Fruit fly (Drosophila melanogaster) whole organism, embryonic: ENCODE measurements around the gene CAH3.

ENCODE experiments used
- Awh ChIP-seq: fragments of 200-800 bp; sonication (Bioruptor generic); IDR thresholded peaks from 2 replicates; pipeline ENCODE4, ENCODE4 v1.3.6; 2022; ENCODE audit warnings: missing biosample characterization, missing genetic modification characterization
- CG10147 ChIP-seq: fragments of 200-800 bp; sonication (Bioruptor generic); optimal IDR thresholded peaks from 2 replicates; lab custom pipeline; 2019; ENCODE audit warnings: missing biosample characterization, mild to moderate bottlenecking, missing genetic modification characterization, moderate library complexity
- CG1024 ChIP-seq: fragments of 200-800 bp; sonication (Bioruptor generic); IDR thresholded peaks from 2 replicates; pipeline ENCODE4 v1.3.6; 2022; ENCODE audit warnings: missing biosample characterization, missing genetic modification characterization
- CG10267 ChIP-seq: fragments of 200-800 bp; sonication (Bioruptor generic); optimal IDR thresholded peaks from 2 replicates; lab custom pipeline; 2018; ENCODE audit warnings: missing biosample characterization, mild to moderate bottlenecking, missing genetic modification characterization, moderate library complexity
- CG10979 ChIP-seq: fragments of 200-800 bp; sonication (Bioruptor generic); optimal IDR thresholded peaks from 2 replicates; lab custom pipeline; 2018; ENCODE audit warnings: missing biosample characterization, mild to moderate bottlenecking, missing genetic modification characterization, moderate library complexity
- CG11504 ChIP-seq: fragments of 200-800 bp; sonication (Bioruptor generic); optimal IDR thresholded peaks from 3 replicates; lab custom pipeline; 2019; ENCODE audit warnings: missing biosample characterization, mild to moderate bottlenecking, missing genetic modification characterization, moderate library complexity
- CG11723 ChIP-seq: fragments of 200-800 bp; sonication (Bioruptor generic); optimal IDR thresholded peaks from 2 replicates; lab custom pipeline; 2017; ENCODE audit warnings: missing biosample characterization, mild to moderate bottlenecking, missing genetic modification characterization
- CG13624 ChIP-seq: fragments of 200-800 bp; sonication (Bioruptor generic); optimal IDR thresholded peaks from 2 replicates; lab custom pipeline; 2016; ENCODE audit warnings: missing biosample characterization, missing genetic modification characterization
- CG1603 ChIP-seq: fragments of 200-800 bp; sonication (Bioruptor generic); optimal IDR thresholded peaks from 2 replicates; lab custom pipeline; 2019; ENCODE audit warnings: missing biosample characterization, mild to moderate bottlenecking, missing genetic modification characterization, moderate library complexity
- CG16779 ChIP-seq: fragments of 200-800 bp; sonication (Bioruptor generic); IDR thresholded peaks from 2 replicates; pipeline ENCODE4 v1.3.6; 2022; ENCODE audit warnings: missing biosample characterization, missing genetic modification characterization
- CG17612 ChIP-seq: fragments of 200-800 bp; sonication (Bioruptor generic); IDR thresholded peaks from 2 replicates; pipeline ENCODE4 v1.3.6; 2022; ENCODE audit warnings: missing biosample characterization, missing genetic modification characterization
- CG2116 ChIP-seq: fragments of 200-800 bp; sonication (Bioruptor generic); optimal IDR thresholded peaks from 3 replicates; lab custom pipeline; 2018; ENCODE audit warnings: missing biosample characterization, mild to moderate bottlenecking, missing genetic modification characterization
- CG34376 ChIP-seq: fragments of 200-800 bp; sonication (Bioruptor generic); optimal IDR thresholded peaks from 2 replicates; lab custom pipeline; 2018; ENCODE audit warnings: missing biosample characterization, mild to moderate bottlenecking, missing genetic modification characterization
- CG34422 ChIP-seq: fragments of 200-800 bp; sonication (Bioruptor generic); IDR thresholded peaks from 3 replicates; pipeline ENCODE4 v1.3.6; 2022; ENCODE audit warnings: missing biosample characterization, missing genetic modification characterization
- CG4424 ChIP-seq: fragments of 200-800 bp; sonication (Bioruptor generic); optimal IDR thresholded peaks from 3 replicates; lab custom pipeline; 2016; ENCODE audit warnings: missing biosample characterization, missing genetic modification characterization
- CG6272 ChIP-seq: fragments of 200-800 bp; sonication (Bioruptor generic); IDR thresholded peaks from 2 replicates; pipeline ENCODE4 v1.3.6; 2022; ENCODE audit warnings: missing biosample characterization, missing genetic modification characterization
- CG6765 ChIP-seq: fragments of 200-800 bp; sonication (Bioruptor generic); optimal IDR thresholded peaks from 3 replicates; lab custom pipeline; 2017; ENCODE audit warnings: missing biosample characterization, mild to moderate bottlenecking, missing genetic modification characterization
- CG7745 ChIP-seq: fragments of 200-800 bp; sonication (Bioruptor generic); optimal IDR thresholded peaks from 2 replicates; lab custom pipeline; 2018; ENCODE audit warnings: missing biosample characterization, mild to moderate bottlenecking, missing genetic modification characterization, moderate library complexity
- CG8765 ChIP-seq: fragments of 200-800 bp; sonication (Bioruptor generic); IDR thresholded peaks from 2 replicates; pipeline ENCODE4 v1.3.6; 2022; ENCODE audit warnings: missing biosample characterization, missing genetic modification characterization
- CG8944 ChIP-seq: fragments of 200-800 bp; sonication (Bioruptor generic); optimal IDR thresholded peaks from 3 replicates; lab custom pipeline; 2016; ENCODE audit warnings: missing biosample characterization, missing genetic modification characterization
- Camta ChIP-seq: fragments of 200-800 bp; sonication (Bioruptor generic); optimal IDR thresholded peaks from 2 replicates; lab custom pipeline; 2016; ENCODE audit warnings: missing biosample characterization, missing genetic modification characterization
- HLH4C ChIP-seq: fragments of 200-800 bp; sonication (Bioruptor generic); IDR thresholded peaks from 3 replicates; pipeline ENCODE4 v1.3.6; 2022; ENCODE audit warnings: missing biosample characterization, missing genetic modification characterization; ENCODE audit not compliant: partially characterized antibody
- HLHmδ ChIP-seq: fragments of 200-800 bp; sonication (Bioruptor generic); optimal IDR thresholded peaks from 2 replicates; lab custom pipeline; 2018; ENCODE audit warnings: missing biosample characterization, mild to moderate bottlenecking, missing genetic modification characterization, moderate library complexity
- Hey ChIP-seq: fragments of 200-800 bp; sonication (Bioruptor generic); optimal IDR thresholded peaks from 3 replicates; lab custom pipeline; 2018; ENCODE audit warnings: missing biosample characterization, mild to moderate bottlenecking, missing genetic modification characterization
- Hsf ChIP-seq: fragments of 200-800 bp; sonication (Bioruptor generic); optimal IDR thresholded peaks from 3 replicates; lab custom pipeline; 2016; ENCODE audit warnings: missing biosample characterization, missing genetic modification characterization
- Lpt ChIP-seq: fragments of >200 bp; optimal IDR thresholded peaks from 2 replicates; lab custom pipeline; 2018; ENCODE audit warnings: missing biosample characterization, missing genetic modification characterization
- MBD-R2 ChIP-seq: fragments of 200-800 bp; sonication (Bioruptor generic); IDR thresholded peaks from 2 replicates; pipeline ENCODE4 v1.3.6; 2022; ENCODE audit warnings: missing biosample characterization, missing genetic modification characterization
- Meics ChIP-seq: fragments of 200-800 bp; sonication (Bioruptor generic); optimal IDR thresholded peaks from 2 replicates; lab custom pipeline; 2017; ENCODE audit warnings: missing biosample characterization, mild to moderate bottlenecking, missing genetic modification characterization
- Myb ChIP-seq: fragments of 200-800 bp; sonication (Bioruptor generic); optimal IDR thresholded peaks from 2 replicates; lab custom pipeline; 2016; ENCODE audit warnings: missing biosample characterization, missing genetic modification characterization
- TFAM ChIP-seq: fragments of 200-800 bp; sonication (Bioruptor generic); optimal IDR thresholded peaks from 2 replicates; lab custom pipeline; 2017; ENCODE audit warnings: missing biosample characterization, missing genetic modification characterization, inconsistent platforms
- Tbp ChIP-seq: fragments of >200 bp; optimal IDR thresholded peaks from 2 replicates; lab custom pipeline; 2018; ENCODE audit warnings: missing biosample characterization, missing genetic modification characterization
- abd-A ChIP-seq: fragments of 200-800 bp; sonication (Bioruptor generic); optimal IDR thresholded peaks from 3 replicates; lab custom pipeline; 2019; ENCODE audit warnings: missing biosample characterization, mild to moderate bottlenecking, missing genetic modification characterization, moderate library complexity
- az2 ChIP-seq: fragments of 200-800 bp; sonication (Bioruptor generic); optimal IDR thresholded peaks from 3 replicates; lab custom pipeline; 2016; ENCODE audit warnings: missing biosample characterization, missing genetic modification characterization
- bab2 ChIP-seq: fragments of 200-800 bp; sonication (Bioruptor generic); optimal IDR thresholded peaks from 2 replicates; lab custom pipeline; 2016; ENCODE audit warnings: missing biosample characterization, missing genetic modification characterization
- bsh ChIP-seq, 2 experiments: fragments of 200-800 bp; sonication (Bioruptor generic); optimal IDR thresholded peaks; 2 replicates each; lab custom pipeline; 2017 to 2018; ENCODE audit warnings: mild to moderate bottlenecking in 2 of 2, missing biosample characterization in 2 of 2, missing genetic modification characterization in 2 of 2, moderate library complexity in 1 of 2
- chinmo ChIP-seq: fragments of 200-800 bp; sonication (Bioruptor generic); IDR thresholded peaks from 4 replicates; pipeline ENCODE4 v1.3.6; 2022; ENCODE audit warnings: missing biosample characterization, missing genetic modification characterization; ENCODE audit not compliant: partially characterized antibody
- crp ChIP-seq, 2 experiments: fragments of 200-800 bp; sonication (Bioruptor generic); optimal IDR thresholded peaks; 2 replicates in 1 of 2; 3 replicates in 1 of 2; lab custom pipeline; 2017; ENCODE audit warnings: missing biosample characterization in 2 of 2, missing genetic modification characterization in 2 of 2, mild to moderate bottlenecking in 1 of 2, moderate library complexity in 1 of 2
- fd102C ChIP-seq: fragments of 200-800 bp; sonication (Bioruptor generic); optimal IDR thresholded peaks from 2 replicates; lab custom pipeline; 2018; ENCODE audit warnings: missing biosample characterization, mild to moderate bottlenecking, missing genetic modification characterization, moderate library complexity
- insv ChIP-seq, 2 experiments: fragments of 200-800 bp; sonication (Bioruptor generic); optimal IDR thresholded peaks; 3 replicates each; lab custom pipeline; 2016 to 2018; ENCODE audit warnings: missing biosample characterization in 2 of 2, missing genetic modification characterization in 2 of 2
- kah ChIP-seq: fragments of 200-800 bp; sonication (Bioruptor generic); optimal IDR thresholded peaks from 2 replicates; lab custom pipeline; 2018; ENCODE audit warnings: missing biosample characterization, mild to moderate bottlenecking, missing genetic modification characterization
- lilli ChIP-seq: fragments of 200-800 bp; sonication (Bioruptor generic); optimal IDR thresholded peaks from 3 replicates; lab custom pipeline; 2016; ENCODE audit warnings: missing biosample characterization, missing genetic modification characterization
- lmd ChIP-seq: fragments of 200-800 bp; sonication (Bioruptor generic); IDR thresholded peaks from 2 replicates; pipeline ENCODE4 v1.3.6; 2022; ENCODE audit warnings: missing biosample characterization, missing genetic modification characterization
- pb ChIP-seq: fragments of 200-800 bp; sonication (Bioruptor generic); optimal IDR thresholded peaks from 3 replicates; lab custom pipeline; 2016; ENCODE audit warnings: missing biosample characterization, missing genetic modification characterization
- pita ChIP-seq: fragments of 200-800 bp; sonication (Bioruptor generic); optimal IDR thresholded peaks from 2 replicates; lab custom pipeline; 2017; ENCODE audit warnings: missing biosample characterization, mild to moderate bottlenecking, missing genetic modification characterization
- tap ChIP-seq: fragments of 200-800 bp; optimal IDR thresholded peaks from 3 replicates; lab custom pipeline; 2019; ENCODE audit warnings: missing biosample characterization, mild to moderate bottlenecking, missing genetic modification characterization, moderate library complexity
- trh ChIP-seq: fragments of 200-800 bp; sonication (Bioruptor generic); optimal IDR thresholded peaks from 2 replicates; lab custom pipeline; 2016; ENCODE audit warnings: missing biosample characterization, missing genetic modification characterization
- zen2 ChIP-seq: fragments of 200-800 bp; sonication (Bioruptor generic); IDR thresholded peaks from 3 replicates; pipeline ENCODE4 v1.3.6; 2022; ENCODE audit warnings: missing biosample characterization, missing genetic modification characterization; ENCODE audit not compliant: partially characterized antibody

Gene CAH3

DNA sequence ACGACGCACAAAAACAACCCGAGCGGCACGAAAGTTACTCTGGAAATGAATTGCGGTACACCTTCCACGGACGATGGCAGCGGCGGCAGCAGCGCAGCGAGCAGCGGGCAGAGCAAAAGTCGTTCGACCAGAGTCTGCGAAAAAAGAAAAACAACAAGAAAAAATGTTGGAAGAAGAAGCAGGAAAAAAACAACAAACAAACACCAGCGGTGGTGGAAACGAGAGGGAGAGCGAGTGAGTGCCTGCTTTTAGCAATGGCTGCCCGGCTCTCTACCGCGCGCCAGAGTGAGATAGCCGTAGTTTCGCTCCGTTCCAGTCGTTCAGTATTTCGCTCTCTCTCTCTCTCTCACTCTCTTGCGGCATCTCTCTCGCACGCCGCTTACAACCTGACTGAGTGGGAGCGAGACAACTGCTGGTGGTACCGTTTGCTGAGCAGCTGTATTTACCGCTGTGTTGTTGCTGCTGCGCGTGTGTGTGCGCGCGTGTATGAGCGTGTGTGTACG, 30.4 kb upstream of the CAH3 start, which contains the start of gene oc (continued):
- TF ChIP-seq CG7745 (tag; lab: Kevin White, UChicago) (no peak), insv (GFP tag; optimal IDR thresholded peaks at IDR 0.05; lab: Kevin White, UChicago) (no peak), Meics (GFP tag; lab: Kevin White, UChicago) (no peak), Myb (GFP tag; lab: Kevin White, UChicago) (no peak), CG8944 (GFP tag; lab: Kevin White, UChicago) (no peak), CG16779 (GFP tag; lab: Robert Waterston, UW) (no peak), CG34376 (no peak), Lpt (GFP tag; lab: Kevin White, UChicago) (no peak), Awh (GFP tag; lab: Robert Waterston, UW) (no peak), MBD-R2 (no peak), CG10147 (GFP tag; lab: Kevin White, UChicago) (no peak), CG1024 (no peak), bab2 (GFP tag; lab: Kevin White, UChicago) (no peak), HLHmδ (GFP tag; lab: Kevin White, UChicago) (no peak), chinmo (GFP tag; lab: Robert Waterston, UW) (0 out of 4 replicates have a peak, but pooled peaks have one; percentile 69), az2 (GFP tag; lab: Kevin White, UChicago) (no peak), Hey (tag; lab: Kevin White, UChicago) (peak; percentile 55), zen2 (GFP tag; lab: Robert Waterston, UW) (no peak), CG10979 (tag; lab: Kevin White, UChicago) (peak; percentile 2), lmd (GFP tag; lab: Robert Waterston, UW) (no peak), kah (no peak), CG11504 (no peak), CG2116 (GFP tag; lab: Kevin White, UChicago) (no peak), CG8765 (no peak), bsh (GFP tag; optimal IDR thresholded peaks at IDR 0.05; lab: Kevin White, UChicago) (peak; percentile 5 to 70), pita (GFP tag; lab: Kevin White, UChicago) (no peak), Camta (GFP tag; lab: Kevin White, UChicago) (no peak), crp (GFP tag; optimal IDR thresholded peaks at IDR 0.05; lab: Kevin White, UChicago) (peak in 1 of 2 experiments; percentile 36), CG13624 (GFP tag; lab: Kevin White, UChicago) (no peak), TFAM (GFP tag; lab: Kevin White, UChicago) (no peak), abd-A (tag; lab: Kevin White, UChicago) (peak; percentile 83), Tbp (GFP tag; lab: Kevin White, UChicago) (no peak), tap (no peak), CG6765 (GFP tag; lab: Kevin White, UChicago) (no peak), HLH4C (GFP tag; lab: Robert Waterston, UW) (no peak), trh (GFP tag; lab: Kevin White, UChicago) (no peak), CG4424 (GFP tag; lab: Kevin White, UChicago) (no peak), fd102C (no peak), CG1603 (tag; lab: Kevin White, UChicago) (peak; percentile 26), CG17612 (GFP tag; lab: Robert Waterston, UW) (no peak), lilli (no peak), CG10267 (tag; lab: Kevin White, UChicago) (no peak), Hsf (GFP tag; lab: Kevin White, UChicago) (no peak), CG34422 (GFP tag; lab: Robert Waterston, UW) (0 out of 3 replicates have a peak, but pooled peaks have one; percentile 8), pb (GFP tag; lab: Kevin White, UChicago) (no peak), CG6272 (GFP tag; lab: Robert Waterston, UW) (no peak), CG11723 (no peak)
